Fruit fly (Drosophila melanogaster) whole organism: ENCODE results near the gene Sap30.

ENCODE experiments used
- CG8478 ChIP-seq: fragments of >200 bp; optimal IDR thresholded peaks from 2 replicates; lab custom pipeline; 2018; ENCODE audit warnings: inconsistent platforms
- Dll ChIP-seq: fragments of >200 bp; optimal IDR thresholded peaks from 2 replicates; lab custom pipeline; 2017
- EcR ChIP-seq, 2 experiments: fragments of >200 bp; optimal IDR thresholded peaks; 2 replicates each; lab custom pipeline; 2017; ENCODE audit warnings: missing biosample characterization in 2 of 2, missing genetic modification characterization in 2 of 2, missing genetic modification reagents in 2 of 2
- pan ChIP-seq: fragments of >200 bp; optimal IDR thresholded peaks from 2 replicates; lab custom pipeline; 2017
- psq ChIP-seq: fragments of >200 bp; optimal IDR thresholded peaks from 2 replicates; lab custom pipeline; 2017
- usp ChIP-seq: fragments of >200 bp; optimal IDR thresholded peaks from 2 replicates; lab custom pipeline; 2017; ENCODE audit warnings: missing biosample characterization, missing genetic modification characterization, mixed read lengths

Gene Sap30

dm6 chrX:16822080-16822479, 35.0 kb downstream of the Sap30 start:
- no peak for TF ChIP-seq psq (lab: Kevin White, UChicago)

- TF ChIP-seq usp (GFP tag; lab: Kevin White, UChicago), result no peak
- no peak for TF ChIP-seq EcR (GFP tag; optimal IDR thresholded peaks at IDR 0.05; lab: Kevin White, UChicago)
- no peak for TF ChIP-seq psq (lab: Kevin White, UChicago)
- no peak for TF ChIP-seq pan
- TF ChIP-seq CG8478, result no peak
- TF ChIP-seq Dll, result no peak
Measured at dm6 chrX:16829439-16830028, 42.5 kb downstream of the Sap30 start.

DNA sequence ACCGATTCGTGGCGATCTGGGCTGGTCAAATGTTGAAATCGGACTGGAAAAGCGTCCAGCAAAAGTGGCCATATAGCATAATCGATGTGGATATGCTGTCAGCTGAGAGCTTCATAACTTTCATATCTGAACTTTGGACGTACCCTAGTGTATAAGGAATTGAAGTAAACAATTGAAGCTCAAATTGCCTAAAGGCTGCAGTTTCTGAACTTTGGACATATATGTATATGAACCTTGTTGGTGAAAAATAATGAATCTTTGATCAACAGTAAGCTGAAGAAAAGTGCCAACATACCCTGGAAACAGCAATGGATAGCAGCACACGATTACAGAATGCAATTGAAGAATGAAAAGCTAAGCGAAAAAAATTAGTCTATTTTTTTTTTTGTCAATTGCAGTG, 43.0 kb downstream of the Sap30 start:
- no peak for TF ChIP-seq pan
- no peak for TF ChIP-seq usp (GFP tag; lab: Kevin White, UChicago)

DNA sequence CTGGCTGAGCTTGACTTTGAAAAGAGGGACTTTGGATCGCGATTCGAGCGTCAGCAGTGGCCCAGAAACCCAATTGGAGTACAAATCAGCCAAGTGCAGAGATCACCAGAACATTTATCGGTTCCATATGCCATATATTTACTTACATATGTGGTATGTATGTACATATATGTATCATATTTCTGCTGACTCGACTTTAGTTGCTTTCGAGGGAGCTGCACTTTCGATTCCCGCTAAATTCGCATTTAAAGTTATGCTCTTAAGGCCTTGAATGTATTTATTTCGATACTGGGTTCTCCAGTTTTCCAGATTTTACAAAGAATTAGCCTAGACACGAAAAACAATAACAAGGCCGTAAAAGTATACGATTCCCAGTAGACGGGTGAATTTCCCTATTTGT, 44.8 kb downstream of the Sap30 start:
- TF ChIP-seq pan (no peak), psq (lab: Kevin White, UChicago) (no peak), usp (GFP tag; lab: Kevin White, UChicago) (no peak), EcR (GFP tag; optimal IDR thresholded peaks at IDR 0.05; lab: Kevin White, UChicago) (no peak), Dll (no peak), CG8478 (no peak)

dm6 chrX:16833097-16833496, 46.0 kb downstream of the Sap30 start:
- no peak for TF ChIP-seq CG8478
- TF ChIP-seq Dll, result no peak
- TF ChIP-seq EcR (GFP tag; optimal IDR thresholded peaks at IDR 0.05; lab: Kevin White, UChicago), result no peak
- no peak for TF ChIP-seq pan

- TF ChIP-seq pan (no peak), Dll (no peak), psq (lab: Kevin White, UChicago) (no peak), CG8478 (no peak), EcR (GFP tag; optimal IDR thresholded peaks at IDR 0.05; lab: Kevin White, UChicago) (no peak), usp (GFP tag; lab: Kevin White, UChicago) (no peak)
Measured at dm6 chrX:16834259-16834658, 47.2 kb downstream of the Sap30 start.

DNA sequence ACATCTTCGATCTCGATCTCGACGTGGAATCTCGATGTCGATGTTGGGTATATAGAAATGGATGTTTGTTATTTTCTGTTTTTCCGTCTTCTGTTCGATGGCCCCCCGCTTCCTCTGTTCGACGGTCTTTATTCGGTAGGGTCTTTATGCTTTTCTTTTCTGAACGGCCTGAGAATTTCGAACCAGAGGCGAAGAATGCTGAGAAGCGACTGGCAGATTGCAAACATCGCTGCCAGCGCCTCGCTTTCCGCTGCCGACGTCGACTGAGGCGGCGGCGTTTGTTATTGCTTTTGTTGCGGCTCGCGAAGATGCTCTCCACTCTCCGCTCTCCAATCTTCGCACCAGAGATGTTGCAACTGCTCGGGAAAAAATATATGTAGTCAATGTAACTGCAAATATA, 48.2 kb downstream of the Sap30 start, which contains the start of the genes CG13004 and CG46306:
Gene CG13004, minus strand, starts transcription at position 217 of the 400 bp plus-strand sequence.
Gene CG46306, minus strand, starts transcription at position 217 of the 400 bp plus-strand sequence.
- TF ChIP-seq CG8478 (no peak), EcR (GFP tag; optimal IDR thresholded peaks at IDR 0.05; lab: Kevin White, UChicago) (no peak), pan (no peak), Dll (no peak), psq (lab: Kevin White, UChicago) (no peak), usp (GFP tag; lab: Kevin White, UChicago) (no peak)

dm6 chrX:16836091-16836799, 49.2 kb downstream of the Sap30 start:
- no peak for TF ChIP-seq Dll
- no peak for TF ChIP-seq usp (GFP tag; lab: Kevin White, UChicago)
- no peak for TF ChIP-seq pan
- no peak for TF ChIP-seq CG8478
- TF ChIP-seq EcR (GFP tag; optimal IDR thresholded peaks at IDR 0.05; lab: Kevin White, UChicago), result no peak
- no peak for TF ChIP-seq psq (lab: Kevin White, UChicago)

DNA sequence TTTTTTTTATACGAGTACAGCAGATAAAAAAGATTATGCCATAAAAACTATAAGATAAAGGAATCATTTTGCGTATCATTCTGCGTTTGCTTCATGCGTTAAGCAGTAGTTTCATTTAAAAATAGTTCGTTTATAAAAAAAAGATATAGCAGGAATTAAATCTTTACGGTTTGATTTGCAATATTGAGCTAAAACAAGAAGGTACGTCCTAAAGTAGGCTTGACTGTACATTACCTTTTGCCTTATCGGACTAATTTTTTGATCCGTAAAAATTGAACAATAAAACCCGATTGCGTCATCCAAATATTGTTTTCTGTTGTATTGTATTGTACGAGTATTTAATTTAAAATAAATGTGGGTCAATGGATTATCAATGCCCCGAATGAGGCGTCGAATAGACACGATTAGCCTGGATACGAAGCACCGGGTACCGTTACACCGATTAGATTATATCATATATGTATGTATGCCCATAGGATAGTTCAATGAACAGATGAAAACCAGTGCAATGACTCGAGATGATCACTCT, 49.8 kb downstream of the Sap30 start:
- no peak for TF ChIP-seq pan
- TF ChIP-seq Dll, result no peak
- no peak for TF ChIP-seq CG8478
- no peak for TF ChIP-seq EcR (GFP tag; optimal IDR thresholded peaks at IDR 0.05; lab: Kevin White, UChicago)
- TF ChIP-seq psq (lab: Kevin White, UChicago), result no peak

dm6 chrX:16837588-16838178, 50.6 kb downstream of the Sap30 start:
- TF ChIP-seq pan, result no peak
- no peak for TF ChIP-seq EcR (GFP tag; optimal IDR thresholded peaks at IDR 0.05; lab: Kevin White, UChicago)

DNA sequence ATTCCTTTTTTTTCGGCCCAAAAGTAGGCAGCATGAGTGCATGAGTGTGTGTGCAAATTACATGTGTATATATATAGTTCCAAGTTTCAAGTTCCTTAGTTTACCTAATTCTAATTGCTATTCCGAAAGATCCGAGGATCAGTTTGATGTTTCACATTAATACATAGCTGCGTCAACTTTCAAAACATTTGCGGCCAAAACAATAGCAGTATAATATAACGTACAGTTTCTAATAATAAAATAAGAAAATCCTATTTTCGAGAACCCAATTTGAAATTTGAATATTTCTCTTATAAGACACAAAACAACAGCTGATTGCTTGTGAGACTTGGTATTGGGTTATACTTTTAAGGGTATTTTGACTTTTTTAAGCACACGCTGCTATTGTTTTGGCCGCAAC, 52.0 kb downstream of the Sap30 start:
- TF ChIP-seq pan, result no peak
- TF ChIP-seq CG8478, result no peak
- no peak for TF ChIP-seq Dll
- TF ChIP-seq psq (lab: Kevin White, UChicago), result no peak
- TF ChIP-seq EcR (GFP tag; optimal IDR thresholded peaks at IDR 0.05; lab: Kevin White, UChicago), result no peak
- TF ChIP-seq usp (GFP tag; lab: Kevin White, UChicago), result no peak
